Fruit fly (Drosophila melanogaster) whole organism, embryonic: ENCODE measurements around the gene CG17127.

Experiments used
- Awh ChIP-seq: fragments of 200-800 bp; sonication (Bioruptor generic); IDR thresholded peaks from 2 replicates; pipeline ENCODE4, ENCODE4 v1.3.6; 2022; ENCODE audit warnings: missing biosample characterization, missing genetic modification characterization
- CG10147 ChIP-seq: fragments of 200-800 bp; sonication (Bioruptor generic); optimal IDR thresholded peaks from 2 replicates; lab custom pipeline; 2019; ENCODE audit warnings: missing biosample characterization, mild to moderate bottlenecking, missing genetic modification characterization, moderate library complexity
- CG11093 ChIP-seq: fragments of 200-800 bp; sonication (Bioruptor generic); IDR thresholded peaks from 3 replicates; pipeline ENCODE4 v1.3.6; 2022; ENCODE audit warnings: missing biosample characterization, missing genetic modification characterization
- CG1233 ChIP-seq: fragments of 200-800 bp; sonication (Bioruptor generic); optimal IDR thresholded peaks from 4 replicates; lab custom pipeline; 2018; ENCODE audit warnings: missing biosample characterization, mild to moderate bottlenecking, missing genetic modification characterization
- CG13424 ChIP-seq: fragments of 200-800 bp; sonication (Bioruptor generic); optimal IDR thresholded peaks from 2 replicates; lab custom pipeline; 2019; ENCODE audit warnings: missing biosample characterization, mild to moderate bottlenecking, missing genetic modification characterization, moderate library complexity
- CG14050 ChIP-seq: fragments of 200-800 bp; sonication (Bioruptor generic); IDR thresholded peaks from 3 replicates; pipeline ENCODE4 v1.3.6; 2022; ENCODE audit warnings: missing biosample characterization, missing genetic modification characterization
- CG14441 ChIP-seq: fragments of 200-800 bp; sonication (Bioruptor generic); IDR thresholded peaks from 2 replicates; pipeline ENCODE4 v1.3.6; 2022; ENCODE audit warnings: missing biosample characterization, missing genetic modification characterization
- CG15479 ChIP-seq: fragments of 200-800 bp; sonication (Bioruptor generic); optimal IDR thresholded peaks from 3 replicates; lab custom pipeline; 2019; ENCODE audit warnings: missing biosample characterization, mild to moderate bottlenecking, missing genetic modification characterization, moderate library complexity
- CG15514 ChIP-seq: fragments of 200-800 bp; sonication (Bioruptor generic); optimal IDR thresholded peaks from 3 replicates; lab custom pipeline; 2017; ENCODE audit warnings: missing biosample characterization, missing genetic modification characterization, mild to moderate bottlenecking, moderate library complexity, missing genetic modification reagents
- CG17361 ChIP-seq: fragments of 200-800 bp; sonication (Bioruptor generic); IDR thresholded peaks from 3 replicates; pipeline ENCODE4 v1.3.6; 2022; ENCODE audit warnings: missing biosample characterization, missing genetic modification characterization
- CG17829 ChIP-seq: fragments of 200-800 bp; optimal IDR thresholded peaks from 2 replicates; lab custom pipeline; 2019; ENCODE audit warnings: missing biosample characterization, mild to moderate bottlenecking, missing genetic modification characterization, moderate library complexity
- CG2120 ChIP-seq: fragments of 200-800 bp; sonication (Bioruptor generic); optimal IDR thresholded peaks from 3 replicates; lab custom pipeline; 2016; ENCODE audit warnings: missing biosample characterization, missing genetic modification characterization
- CG3065 ChIP-seq: fragments of 200-800 bp; sonication (Bioruptor generic); optimal IDR thresholded peaks from 2 replicates; lab custom pipeline; 2016; ENCODE audit warnings: missing biosample characterization, missing genetic modification characterization
- CG34376 ChIP-seq: fragments of 200-800 bp; sonication (Bioruptor generic); optimal IDR thresholded peaks from 2 replicates; lab custom pipeline; 2018; ENCODE audit warnings: missing biosample characterization, mild to moderate bottlenecking, missing genetic modification characterization
- CG5245 ChIP-seq: fragments of 200-800 bp; sonication (Bioruptor generic); optimal IDR thresholded peaks from 3 replicates; lab custom pipeline; 2016; ENCODE audit warnings: missing biosample characterization, missing genetic modification characterization
- CG6254 ChIP-seq: fragments of 200-800 bp; sonication (Bioruptor generic); optimal IDR thresholded peaks from 3 replicates; lab custom pipeline; 2017; ENCODE audit warnings: mild to moderate bottlenecking, missing biosample characterization, missing genetic modification reagents, missing genetic modification characterization
- CG6765 ChIP-seq: fragments of 200-800 bp; sonication (Bioruptor generic); optimal IDR thresholded peaks from 3 replicates; lab custom pipeline; 2017; ENCODE audit warnings: missing biosample characterization, mild to moderate bottlenecking, missing genetic modification characterization
- CG6813 ChIP-seq: fragments of 200-800 bp; sonication (Bioruptor generic); optimal IDR thresholded peaks from 2 replicates; lab custom pipeline; 2017; ENCODE audit warnings: missing biosample characterization, missing genetic modification characterization, mild to moderate bottlenecking, moderate library complexity, missing genetic modification reagents
- CG8359 ChIP-seq: fragments of 200-800 bp; sonication (Bioruptor generic); optimal IDR thresholded peaks from 2 replicates; lab custom pipeline; 2017; ENCODE audit warnings: missing biosample characterization, mild to moderate bottlenecking, missing genetic modification characterization, borderline replicate concordance
- CG8388 ChIP-seq: fragments of 200-800 bp; sonication (Bioruptor generic); optimal IDR thresholded peaks from 2 replicates; lab custom pipeline; 2019; ENCODE audit warnings: missing biosample characterization, mild to moderate bottlenecking, missing genetic modification characterization, moderate library complexity
- Elba2 ChIP-seq: fragments of 200-800 bp; sonication (Bioruptor generic); optimal IDR thresholded peaks from 3 replicates; lab custom pipeline; 2016; ENCODE audit warnings: missing biosample characterization, missing genetic modification characterization
- H15 ChIP-seq: fragments of 200-800 bp; sonication (Bioruptor generic); IDR thresholded peaks from 3 replicates; pipeline ENCODE4 v1.3.6; 2022; ENCODE audit warnings: missing biosample characterization, missing genetic modification characterization
- Hsf ChIP-seq: fragments of 200-800 bp; sonication (Bioruptor generic); optimal IDR thresholded peaks from 3 replicates; lab custom pipeline; 2016; ENCODE audit warnings: missing biosample characterization, missing genetic modification characterization
- Kr ChIP-seq: fragments of 200-800 bp; sonication (Bioruptor generic); optimal IDR thresholded peaks from 2 replicates; lab custom pipeline; 2017; ENCODE audit warnings: missing biosample characterization, mild to moderate bottlenecking, missing genetic modification characterization
- Side ChIP-seq: fragments of 200-800 bp; sonication (Bioruptor generic); optimal IDR thresholded peaks from 2 replicates; lab custom pipeline; 2016; ENCODE audit warnings: missing biosample characterization, missing genetic modification characterization
- Six4 ChIP-seq: fragments of 200-800 bp; sonication (Bioruptor generic); optimal IDR thresholded peaks from 2 replicates; lab custom pipeline; 2016; ENCODE audit warnings: missing biosample characterization, missing genetic modification characterization
- Stat92E ChIP-seq, 3 experiments: fragments of >200 bp in 2 of 3; fragments of 200-800 bp in 1 of 3; sonication (Bioruptor generic) in 1 of 3; optimal IDR thresholded peaks; 2 replicates each; lab custom pipeline; 2017 to 2019; ENCODE audit warnings: missing biosample characterization in 3 of 3, missing genetic modification characterization in 3 of 3, mild to moderate bottlenecking in 1 of 3, moderate library complexity in 1 of 3
- Vsx1 ChIP-seq: fragments of 200-800 bp; sonication (Bioruptor generic); optimal IDR thresholded peaks from 2 replicates; lab custom pipeline; 2017; ENCODE audit warnings: missing biosample characterization, mild to moderate bottlenecking, missing genetic modification characterization, missing genetic modification reagents
- Xbp1 ChIP-seq: fragments of 200-800 bp; sonication (Bioruptor generic); optimal IDR thresholded peaks from 3 replicates; lab custom pipeline; 2016; ENCODE audit warnings: missing biosample characterization, mild to moderate bottlenecking, missing genetic modification characterization
- abd-A ChIP-seq: fragments of 200-800 bp; sonication (Bioruptor generic); optimal IDR thresholded peaks from 3 replicates; lab custom pipeline; 2019; ENCODE audit warnings: missing biosample characterization, mild to moderate bottlenecking, missing genetic modification characterization, moderate library complexity
- ac ChIP-seq: fragments of 200-800 bp; sonication (Bioruptor generic); optimal IDR thresholded peaks from 3 replicates; lab custom pipeline; 2017; ENCODE audit warnings: missing biosample characterization, mild to moderate bottlenecking, missing genetic modification characterization
- amos ChIP-seq: fragments of 200-800 bp; sonication (Bioruptor generic); IDR thresholded peaks from 2 replicates; pipeline ENCODE4 v1.3.6; 2022; ENCODE audit warnings: missing biosample characterization, missing genetic modification characterization; ENCODE audit not compliant: partially characterized antibody
- bbx ChIP-seq: fragments of 200-800 bp; sonication (Bioruptor generic); IDR thresholded peaks from 2 replicates; pipeline ENCODE4 v1.3.6; 2022; ENCODE audit warnings: missing biosample characterization, missing genetic modification characterization; ENCODE audit not compliant: partially characterized antibody
- bigmax ChIP-seq: fragments of 200-800 bp; sonication (Bioruptor generic); optimal IDR thresholded peaks from 2 replicates; lab custom pipeline; 2018; ENCODE audit warnings: missing biosample characterization, mild to moderate bottlenecking, missing genetic modification characterization
- br ChIP-seq: fragments of >200 bp; optimal IDR thresholded peaks from 2 replicates; lab custom pipeline; 2017
- cad ChIP-seq: fragments of >200 bp; optimal IDR thresholded peaks from 2 replicates; lab custom pipeline; 2017; ENCODE audit warnings: missing biosample characterization, missing genetic modification characterization
- chn ChIP-seq: fragments of 200-800 bp; sonication (Bioruptor generic); optimal IDR thresholded peaks from 2 replicates; lab custom pipeline; 2016; ENCODE audit warnings: missing biosample characterization, missing genetic modification characterization
- crol ChIP-seq: fragments of 200-800 bp; sonication (Bioruptor generic); IDR thresholded peaks from 2 replicates; pipeline ENCODE4 v1.3.6; 2022; ENCODE audit warnings: missing biosample characterization, missing genetic modification characterization
- ems ChIP-seq: fragments of 200-800 bp; sonication (Bioruptor generic); optimal IDR thresholded peaks from 3 replicates; lab custom pipeline; 2016; ENCODE audit warnings: missing biosample characterization, missing genetic modification characterization
- eve ChIP-seq, 2 experiments: fragments of >200 bp; optimal IDR thresholded peaks; 2 replicates each; lab custom pipeline; 2017; ENCODE audit warnings: missing biosample characterization in 2 of 2, missing genetic modification characterization in 2 of 2
- fu2 ChIP-seq: fragments of 200-800 bp; sonication (Bioruptor generic); optimal IDR thresholded peaks from 2 replicates; lab custom pipeline; 2016; ENCODE audit warnings: missing biosample characterization, missing genetic modification characterization
- hbn ChIP-seq: fragments of 200-800 bp; sonication (Bioruptor generic); IDR thresholded peaks from 2 replicates; pipeline ENCODE4 v1.3.6; 2022; ENCODE audit warnings: missing biosample characterization, missing genetic modification characterization; ENCODE audit not compliant: partially characterized antibody
- kah ChIP-seq: fragments of 200-800 bp; sonication (Bioruptor generic); optimal IDR thresholded peaks from 2 replicates; lab custom pipeline; 2018; ENCODE audit warnings: missing biosample characterization, mild to moderate bottlenecking, missing genetic modification characterization
- nau ChIP-seq: fragments of 200-800 bp; sonication (Bioruptor generic); optimal IDR thresholded peaks from 3 replicates; lab custom pipeline; 2017; ENCODE audit warnings: missing biosample characterization, mild to moderate bottlenecking, missing genetic modification characterization, missing genetic modification reagents
- salm ChIP-seq: fragments of 200-800 bp; sonication (Bioruptor generic); optimal IDR thresholded peaks from 2 replicates; lab custom pipeline; 2018; ENCODE audit warnings: missing biosample characterization, mild to moderate bottlenecking, missing genetic modification characterization
- tgo ChIP-seq: fragments of 200-800 bp; sonication (Bioruptor generic); IDR thresholded peaks from 3 replicates; pipeline ENCODE4 v1.3.6; 2022; ENCODE audit warnings: missing biosample characterization, missing genetic modification characterization
- trem ChIP-seq: fragments of 200-800 bp; optimal IDR thresholded peaks from 3 replicates; lab custom pipeline; 2019; ENCODE audit warnings: missing biosample characterization, mild to moderate bottlenecking, missing genetic modification characterization, moderate library complexity
- tx ChIP-seq: fragments of 200-800 bp; sonication (Bioruptor generic); optimal IDR thresholded peaks from 2 replicates; lab custom pipeline; 2016; ENCODE audit warnings: missing biosample characterization, missing genetic modification characterization
- vfl ChIP-seq: fragments of 200-800 bp; sonication (Bioruptor generic); optimal IDR thresholded peaks from 2 replicates; lab custom pipeline; 2016; ENCODE audit warnings: missing biosample characterization, missing genetic modification characterization

The CG17127 gene

dm6 chr2L:10760422-10761166 lies 10.1 kb upstream of the CG17127 start, which contains the start of gene CG6495 (continued):
- TF ChIP-seq kah (GFP tag; lab: Kevin White, UChicago) (no peak), CG5245 (GFP tag; lab: Kevin White, UChicago) (peak; percentile 17), CG6765 (peak; percentile 40), Six4 (peak; percentile 32), amos (no peak), CG17829 (peak; percentile 36), CG14050 (no peak), Hsf (GFP tag; lab: Kevin White, UChicago) (peak; percentile 15), Awh (GFP tag; lab: Robert Waterston, UW) (peak; percentile 51), bbx (GFP tag; lab: Robert Waterston, UW) (no peak), CG3065 (no peak), Vsx1 (GFP tag; lab: Kevin White, UChicago) (peak; percentile 17), fu2 (GFP tag; lab: Kevin White, UChicago) (no peak), CG2120 (GFP tag; lab: Kevin White, UChicago) (peak; percentile 74), trem (peak; percentile 18), abd-A (tag; lab: Kevin White, UChicago) (peak; percentile 90), chn (GFP tag; lab: Kevin White, UChicago) (no peak), Kr (GFP tag; lab: Kevin White, UChicago) (no peak), crol (GFP tag; lab: Robert Waterston, UW) (no peak), salm (tag; lab: Kevin White, UChicago) (peak; percentile 34), CG8388 (GFP tag; lab: Kevin White, UChicago) (peak; percentile 57), CG6813 (GFP tag; lab: Kevin White, UChicago) (peak; percentile 54), cad (no peak), br (lab: Kevin White, UChicago) (no peak), tx (no peak), Stat92E (GFP tag; optimal IDR thresholded peaks at IDR 0.05; lab: Kevin White, UChicago) (no peak), bigmax (GFP tag; lab: Kevin White, UChicago) (no peak), hbn (GFP tag; lab: Robert Waterston, UW) (no peak), ems (GFP tag; lab: Kevin White, UChicago) (peak; percentile 5), tgo (GFP tag; lab: Robert Waterston, UW) (peak; percentile 50; the same call in 2 of the 3 replicates), CG11093 (GFP tag; lab: Robert Waterston, UW) (no peak), Side (GFP tag; lab: Kevin White, UChicago) (no peak), CG6254 (GFP tag; lab: Kevin White, UChicago) (no peak), CG1233 (GFP tag; lab: Kevin White, UChicago) (peak; percentile 30), CG13424 (tag; lab: Kevin White, UChicago) (peak; percentile 71), eve (GFP tag; optimal IDR thresholded peaks at IDR 0.05; lab: Kevin White, UChicago) (no peak), CG15514 (GFP tag; lab: Kevin White, UChicago) (peak; percentile 28), vfl (GFP tag; lab: Kevin White, UChicago) (no peak), Elba2 (GFP tag; lab: Kevin White, UChicago) (no peak), CG34376 (GFP tag; lab: Kevin White, UChicago) (peak; percentile 15), CG8359 (GFP tag; lab: Kevin White, UChicago) (no peak), H15 (no peak), CG17361 (GFP tag; lab: Robert Waterston, UW) (peak; percentile 58; the same call in 2 of the 3 replicates), ac (GFP tag; lab: Kevin White, UChicago) (no peak), CG14441 (GFP tag; lab: Robert Waterston, UW) (peak; percentile 21; the same call in 1 of the 2 replicates), nau (peak; percentile 24), Xbp1 (peak; percentile 51), CG10147 (peak; percentile 24), CG15479 (GFP tag; lab: Kevin White, UChicago) (no peak)
